Worm (Caenorhabditis elegans): ENCODE measurements around the gene F21D9.4.
A peak's percentile ranks its signal among the peaks of the same experiment; 100 is the strongest.

F21D9.4 gene

DNA sequence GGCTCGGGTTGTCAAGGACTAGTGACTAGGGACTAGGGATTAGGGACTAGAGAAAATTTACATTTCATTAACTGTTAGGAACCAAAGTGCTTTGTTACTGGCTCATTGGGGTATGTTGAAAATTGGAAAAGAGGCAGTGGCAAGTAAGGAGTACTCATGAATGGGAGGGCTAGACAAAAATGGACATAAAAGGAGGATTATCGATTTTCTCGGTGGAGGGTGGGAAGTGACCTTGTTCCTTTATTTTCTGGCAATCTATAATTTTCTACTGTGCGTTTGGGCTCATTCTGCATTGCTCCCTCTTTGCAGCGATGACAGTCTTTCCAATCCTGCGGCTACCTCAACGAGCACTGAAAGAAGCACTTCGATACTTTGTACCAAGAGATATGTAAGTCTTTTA, 43.9 kb downstream of the F21D9.4 start, which contains the start of gene fbxb-60:
Gene fbxb-60, plus strand, starts transcription at position 301 of the 400 bp plus-strand sequence.
- TF ChIP-seq nhr-11 (tag; optimal IDR thresholded peaks at IDR 0.05) (no peak), aha-1 (tag) (peak; percentile 76), ceh-28 (tag; optimal IDR thresholded peaks at IDR 0.05) (peak; percentile 9)

DNA sequence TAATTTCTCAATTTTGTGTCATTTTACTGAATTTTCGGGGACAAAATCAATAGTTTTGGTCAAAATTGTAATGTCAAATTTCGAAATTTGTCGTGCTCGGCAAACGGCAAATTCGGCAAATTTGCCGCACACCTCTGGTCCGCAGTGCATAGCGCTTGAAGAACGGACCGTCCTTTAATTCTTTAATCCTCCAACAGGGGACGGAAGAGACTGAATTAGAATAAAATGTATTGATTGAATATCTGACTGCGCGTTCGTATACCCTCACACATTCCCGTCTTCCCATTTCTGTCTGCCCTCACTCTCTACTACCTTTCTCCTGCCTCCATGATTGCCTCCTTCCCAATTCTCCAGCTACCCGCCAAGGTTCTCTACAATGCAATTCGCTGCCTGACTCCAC, 45.6 kb downstream of the F21D9.4 start, which contains the start of gene F55C9.14:
Gene F55C9.14, plus strand, starts transcription at position 301 of the 400 bp plus-strand sequence.
- TF ChIP-seq mep-1 (tag; optimal IDR thresholded peaks at IDR 0.05) (no peak), nhr-111 (GFP tag; optimal IDR thresholded peaks at IDR 0.05) (no peak), ceh-32 (tag; optimal IDR thresholded peaks at IDR 0.05; ENCODE audit: poor library complexity) (no peak), vab-7 (GFP tag; IDR thresholded peaks at IDR 0.05) (no peak), arid-1 (GFP tag; conservative IDR thresholded peaks at IDR 0.05) (no peak), nhr-42 (GFP tag; IDR thresholded peaks at IDR 0.05) (no peak), aha-1 (tag) (no peak), snpc-1.2 (GFP tag; IDR thresholded peaks at IDR 0.05) (no peak), nhr-10 (tag; optimal IDR thresholded peaks at IDR 0.05) (no peak), lin-15B (tag; optimal IDR thresholded peaks at IDR 0.05) (no peak), zfp-2 (tag; optimal IDR thresholded peaks at IDR 0.05) (no peak), ces-1 (GFP tag; optimal IDR thresholded peaks at IDR 0.05) (no peak), zip-11 (GFP tag; IDR thresholded peaks at IDR 0.05) (no peak), daf-12 (tag; optimal IDR thresholded peaks at IDR 0.05) (no peak), sdz-12 (GFP tag; optimal IDR thresholded peaks at IDR 0.05) (no peak)

DNA sequence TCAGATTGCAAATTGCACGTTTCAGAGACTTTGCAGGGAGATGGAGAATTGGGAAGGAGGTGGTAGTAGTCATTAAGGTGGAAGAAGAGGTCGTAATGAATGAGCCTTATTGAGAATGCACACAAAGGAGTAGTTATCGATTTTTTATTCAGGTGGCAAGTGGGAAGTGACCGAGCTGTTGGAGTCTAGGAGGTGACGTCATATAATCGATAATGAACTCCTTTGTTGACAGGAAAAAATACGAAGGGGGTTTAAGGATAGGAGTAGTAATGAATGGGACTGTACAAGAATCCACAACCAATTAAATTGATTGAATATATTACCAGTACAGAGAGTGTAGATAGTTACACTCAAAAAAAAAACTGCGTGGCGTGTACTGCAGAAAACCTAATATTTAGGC, 48.3 kb downstream of the F21D9.4 start, which contains the start of gene fbxb-62:
Gene fbxb-62, minus strand, starts transcription at position 101 of the 400 bp plus-strand sequence.
- TF ChIP-seq nhr-41 (GFP tag; IDR thresholded peaks at IDR 0.05) (no peak), skn-1 (tag; optimal IDR thresholded peaks at IDR 0.05) (no peak), gei-8 (GFP tag; optimal IDR thresholded peaks at IDR 0.05) (no peak), saeg-2 (GFP tag; IDR thresholded peaks at IDR 0.05) (no peak), pha-4 (GFP tag; IDR thresholded peaks at IDR 0.05) (no peak), pha-4 (tag; optimal IDR thresholded peaks at IDR 0.05) (no peak), ctbp-1 (GFP tag; IDR thresholded peaks at IDR 0.05) (no peak), daf-16 (GFP tag; optimal IDR thresholded peaks at IDR 0.05) (no peak), daf-16 (tag; optimal IDR thresholded peaks at IDR 0.05) (no peak), ceh-44 (GFP tag; IDR thresholded peaks at IDR 0.05) (no peak), nhr-28 (tag; optimal IDR thresholded peaks at IDR 0.05) (no peak)

DNA sequence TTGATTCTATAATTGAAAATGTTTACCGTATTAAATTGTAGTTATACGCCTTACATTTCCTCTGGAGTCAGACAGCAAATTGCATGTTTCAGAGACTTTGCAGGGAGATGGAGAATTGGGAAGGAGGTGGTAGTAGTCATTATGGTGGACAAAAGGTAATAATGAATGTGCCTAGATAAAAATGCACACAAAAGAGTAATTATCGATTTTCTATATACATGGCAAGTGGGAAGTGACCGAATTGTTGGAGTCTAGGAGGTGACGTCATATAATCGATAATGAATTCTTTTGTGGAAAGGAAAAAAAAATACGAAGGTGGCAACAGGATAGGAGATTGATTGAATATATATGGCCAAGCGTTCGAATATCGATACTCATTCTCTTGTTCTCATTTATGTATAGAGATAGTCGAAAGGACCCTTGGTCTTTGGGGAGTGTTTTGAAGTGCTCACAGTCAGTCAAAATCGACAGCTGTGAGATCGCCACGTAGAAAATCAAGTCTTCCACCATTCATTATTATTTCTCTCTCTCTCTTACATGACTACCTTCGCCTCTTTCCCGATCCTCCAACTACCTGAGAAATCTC, 50.1 kb downstream of the F21D9.4 start, which contains the start of the genes fbxb-63 and fbxb-61:
Gene fbxb-63, minus strand, starts transcription at position 142 of the 586 bp plus-strand sequence.
Gene fbxb-61, plus strand, starts transcription at position 536 of the 586 bp plus-strand sequence.
- TF ChIP-seq ceh-28 (tag; optimal IDR thresholded peaks at IDR 0.05) (peak; percentile 25), jun-1 (tag; optimal IDR thresholded peaks at IDR 0.05) (no peak), mdl-1 (tag; optimal IDR thresholded peaks at IDR 0.05) (no peak), ama-1 (optimal IDR thresholded peaks at IDR 0.05) (no peak), ceh-82 (tag; optimal IDR thresholded peaks at IDR 0.05) (no peak), nhr-76 (tag; optimal IDR thresholded peaks at IDR 0.05) (no peak), ctbp-1 (GFP tag; IDR thresholded peaks at IDR 0.05) (no peak), aha-1 (tag) (peak; percentile 58), sdz-12 (GFP tag; optimal IDR thresholded peaks at IDR 0.05) (no peak), skn-1 (tag; optimal IDR thresholded peaks at IDR 0.05) (no peak)
